Fruit fly (Drosophila melanogaster) whole organism, pupa: ENCODE measurements around the gene CycY.

ENCODE experiments used
- CG10348 ChIP-seq: fragments of 200-800 bp; sonication (Bioruptor generic); IDR thresholded peaks from 2 replicates; pipeline ENCODE4 v1.3.6; 2022; ENCODE audit warnings: missing biosample characterization, missing genetic modification characterization
- CG12605 ChIP-seq: fragments of 200-800 bp; sonication (Bioruptor generic); IDR thresholded peaks from 2 replicates; pipeline ENCODE4 v1.3.6; 2022; ENCODE audit warnings: missing biosample characterization, missing genetic modification characterization
- CG13204 ChIP-seq: fragments of 200-800 bp; sonication (Bioruptor generic); optimal IDR thresholded peaks from 2 replicates; lab custom pipeline; 2018; ENCODE audit warnings: missing biosample characterization, mild to moderate bottlenecking, missing genetic modification characterization, moderate library complexity
- CG14655 ChIP-seq: fragments of 200-800 bp; sonication (Bioruptor generic); optimal IDR thresholded peaks from 3 replicates; lab custom pipeline; 2017; ENCODE audit warnings: mild to moderate bottlenecking, missing biosample characterization, missing genetic modification reagents, missing genetic modification characterization
- CG15710 ChIP-seq: fragments of 200-800 bp; sonication (Bioruptor generic); optimal IDR thresholded peaks from 2 replicates; lab custom pipeline; 2018; ENCODE audit warnings: missing biosample characterization, mild to moderate bottlenecking, missing genetic modification characterization, moderate library complexity
- CG9948 ChIP-seq: fragments of 200-800 bp; sonication (Bioruptor generic); optimal IDR thresholded peaks from 2 replicates; lab custom pipeline; 2018; ENCODE audit warnings: missing biosample characterization, mild to moderate bottlenecking, missing genetic modification characterization, moderate library complexity
- D1 ChIP-seq: fragments of 200-800 bp; sonication (Bioruptor generic); optimal IDR thresholded peaks from 2 replicates; lab custom pipeline; 2018; ENCODE audit warnings: missing biosample characterization, mild to moderate bottlenecking, missing genetic modification characterization, moderate library complexity
- EcR ChIP-seq: fragments of 200-800 bp; sonication (Bioruptor generic); optimal IDR thresholded peaks from 3 replicates; lab custom pipeline; 2019; ENCODE audit warnings: missing biosample characterization, missing genetic modification characterization, mild to moderate bottlenecking, moderate library complexity, missing genetic modification reagents
- Snoo ChIP-seq: fragments of 200-800 bp; sonication (Bioruptor generic); optimal IDR thresholded peaks from 3 replicates; lab custom pipeline; 2017; ENCODE audit warnings: missing biosample characterization, mild to moderate bottlenecking, missing genetic modification characterization, inconsistent platforms
- fd96Ca ChIP-seq: fragments of 200-800 bp; sonication (Bioruptor generic); IDR thresholded peaks from 3 replicates; pipeline ENCODE4 v1.3.6; 2022; ENCODE audit warnings: missing biosample characterization, missing genetic modification characterization
- rn ChIP-seq: fragments of 200-800 bp; sonication (Bioruptor generic); IDR thresholded peaks from 2 replicates; pipeline ENCODE4 v1.3.6; 2022; ENCODE audit warnings: missing biosample characterization, missing genetic modification characterization

- no peak for TF ChIP-seq fd96Ca
- TF ChIP-seq CG15710 (tag; lab: Kevin White, UChicago) = no peak
- no peak for TF ChIP-seq Snoo
- TF ChIP-seq CG9948 (tag; lab: Kevin White, UChicago) = no peak
- TF ChIP-seq rn (GFP tag; lab: Robert Waterston, UW) = no peak
- TF ChIP-seq D1 = no peak
- TF ChIP-seq CG12605 (GFP tag; lab: Robert Waterston, UW) = no peak
- TF ChIP-seq CG13204 = no peak
- no peak for TF ChIP-seq CG14655 (GFP tag; lab: Kevin White, UChicago)
- TF ChIP-seq EcR (GFP tag; lab: Kevin White, UChicago) = no peak
- no peak for TF ChIP-seq CG10348 (GFP tag; lab: Robert Waterston, UW)
Measured at dm6 chr2L:11833786-11834185, 20.2 kb upstream of the CycY start, which contains the start of gene CG45011.
